Fruit fly (Drosophila melanogaster): ENCODE results near the gene CG18787.

CG18787 gene

DNA sequence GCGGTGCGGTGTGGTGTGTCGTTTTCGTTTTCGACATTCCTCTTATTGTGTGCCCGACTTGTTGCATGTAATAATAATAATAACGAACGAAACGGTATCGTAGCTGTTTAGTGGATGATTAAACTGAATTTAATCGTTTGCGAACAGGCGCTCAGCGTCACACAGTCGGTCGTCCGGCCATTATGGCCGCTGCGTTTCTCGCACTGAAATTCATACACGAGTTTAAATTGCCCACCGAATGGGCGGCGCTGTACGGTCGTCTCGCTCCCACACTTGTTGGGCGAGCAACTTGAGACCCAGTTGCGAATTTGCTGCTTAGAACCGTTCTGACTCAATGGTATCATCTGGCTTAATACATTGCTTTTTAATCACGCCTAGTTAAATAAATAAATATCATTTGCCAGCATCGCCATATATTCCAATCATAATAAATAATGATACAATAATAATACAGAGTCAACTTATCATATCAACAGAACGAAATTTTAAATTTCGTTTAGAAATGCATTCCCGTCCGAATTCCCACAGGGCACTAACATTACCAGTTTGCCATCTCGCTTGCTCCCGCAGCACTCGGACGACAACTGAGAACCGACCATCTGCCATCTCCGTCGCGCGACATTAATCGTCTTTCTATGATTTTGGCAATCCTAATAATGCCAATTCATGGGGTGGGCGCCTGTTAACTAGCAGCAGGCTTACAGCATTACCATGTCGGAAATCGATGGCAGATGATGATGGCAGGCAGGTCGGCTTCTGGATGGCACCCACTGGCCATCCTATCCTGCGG lies 11.9 kb upstream of the CG18787 start (continued):
- peak; percentile 89 for TF ChIP-seq HmgZ (tag; optimal IDR thresholded peaks at IDR 0.05)
- no peak for TF ChIP-seq B-H1 (GFP tag; IDR thresholded peaks at IDR 0.05)
- TF ChIP-seq CG14860 (GFP tag; IDR thresholded peaks at IDR 0.05; ENCODE audit: partially characterized antibody), result no peak
- peak; percentile 95 for TF ChIP-seq NfI (GFP tag; optimal IDR thresholded peaks at IDR 0.05)
- TF ChIP-seq sens (GFP tag), result peak; percentile 97
- peak; percentile 32 for TF ChIP-seq CG17186 (GFP tag; optimal IDR thresholded peaks at IDR 0.05)
- TF ChIP-seq CG12104 (GFP tag; optimal IDR thresholded peaks at IDR 0.05), result peak; percentile 68
- no peak for TF ChIP-seq hth (optimal IDR thresholded peaks at IDR 0.05)
- TF ChIP-seq Ptx1 (GFP tag; IDR thresholded peaks at IDR 0.05), result no peak
- TF ChIP-seq bbx (GFP tag; IDR thresholded peaks at IDR 0.05; ENCODE audit: partially characterized antibody), result no peak
- TF ChIP-seq ftz-f1 (GFP tag; optimal IDR thresholded peaks at IDR 0.05), result no peak
- TF ChIP-seq prd (optimal IDR thresholded peaks at IDR 0.05), result no peak
- no peak for TF ChIP-seq prd (GFP tag; IDR thresholded peaks at IDR 0.05)
- TF ChIP-seq amos (GFP tag; IDR thresholded peaks at IDR 0.05; ENCODE audit: partially characterized antibody), result no peak
- TF ChIP-seq Atf3 (GFP tag; optimal IDR thresholded peaks at IDR 0.05), result peak; percentile 53
- TF ChIP-seq run (tag; optimal IDR thresholded peaks at IDR 0.05), result peak; percentile 27
- TF ChIP-seq fru (optimal IDR thresholded peaks at IDR 0.05), result no peak
- no peak for TF ChIP-seq esg (GFP tag; conservative IDR thresholded peaks at IDR 0.05)
- no peak for TF ChIP-seq CG6689 (GFP tag; IDR thresholded peaks at IDR 0.05)
- TF ChIP-seq seq (GFP tag; IDR thresholded peaks at IDR 0.05), result no peak
- TF ChIP-seq sc (optimal IDR thresholded peaks at IDR 0.05), result no peak
- peak; percentile 75 for TF ChIP-seq sc (GFP tag; optimal IDR thresholded peaks at IDR 0.05)
- TF ChIP-seq nerfin-1 (tag; optimal IDR thresholded peaks at IDR 0.05), result peak; percentile 42
- TF ChIP-seq CG4328 (GFP tag; optimal IDR thresholded peaks at IDR 0.05), result peak; percentile 94
- peak; percentile 94 for TF ChIP-seq CG9817 (tag; optimal IDR thresholded peaks at IDR 0.05)
- no peak for TF ChIP-seq CG11247 (GFP tag; IDR thresholded peaks at IDR 0.05)
- no peak for TF ChIP-seq ara (GFP tag; IDR thresholded peaks at IDR 0.05)
- peak; percentile 92 for TF ChIP-seq CG1603 (tag; optimal IDR thresholded peaks at IDR 0.05)
- no peak for TF ChIP-seq Adf1 (GFP tag; IDR thresholded peaks at IDR 0.05)
- no peak for TF ChIP-seq CG2889 (GFP tag; IDR thresholded peaks at IDR 0.05)
- TF ChIP-seq Elba2 (GFP tag; optimal IDR thresholded peaks at IDR 0.05), result no peak
- no peak for TF ChIP-seq pb (GFP tag; optimal IDR thresholded peaks at IDR 0.05)
- no peak for TF ChIP-seq cad (GFP tag; optimal IDR thresholded peaks at IDR 0.05)
- peak; percentile 81 for TF ChIP-seq mam (GFP tag; optimal IDR thresholded peaks at IDR 0.05)
- TF ChIP-seq CG6813 (GFP tag; optimal IDR thresholded peaks at IDR 0.05), result peak; percentile 86
- TF ChIP-seq Neu2 (GFP tag; optimal IDR thresholded peaks at IDR 0.05; ENCODE audit: borderline replicate concordance), result no peak
- no peak for TF ChIP-seq CG10959 (GFP tag; IDR thresholded peaks at IDR 0.05)
- no peak for TF ChIP-seq ken (GFP tag; IDR thresholded peaks at IDR 0.05)
- no peak for TF ChIP-seq chm (GFP tag; IDR thresholded peaks at IDR 0.05)
- TF ChIP-seq Hsf (GFP tag; optimal IDR thresholded peaks at IDR 0.05), result peak; percentile 86
- no peak for TF ChIP-seq CG14014 (GFP tag; IDR thresholded peaks at IDR 0.05)
- peak; percentile 79 for TF ChIP-seq Six4 (GFP tag; optimal IDR thresholded peaks at IDR 0.05)
- peak; percentile 83 for TF ChIP-seq tap (tag; optimal IDR thresholded peaks at IDR 0.05)
- TF ChIP-seq CG31388 (GFP tag; optimal IDR thresholded peaks at IDR 0.05), result peak; percentile 43
- TF ChIP-seq ttk (GFP tag; IDR thresholded peaks at IDR 0.05), result no peak
- TF ChIP-seq crp (GFP tag; optimal IDR thresholded peaks at IDR 0.05), result peak in 1 of 2 experiments; percentile 68
- peak; percentile 73 for TF ChIP-seq CG3995 (GFP tag; optimal IDR thresholded peaks at IDR 0.05)
- TF ChIP-seq hb (GFP tag; IDR thresholded peaks at IDR 0.05; ENCODE audit: partially characterized antibody), result no peak
- TF ChIP-seq ham (GFP tag; IDR thresholded peaks at IDR 0.05), result no peak
- TF ChIP-seq MBD-R2 (GFP tag; IDR thresholded peaks at IDR 0.05), result no peak
- peak; percentile 64 for TF ChIP-seq CG6254 (GFP tag; optimal IDR thresholded peaks at IDR 0.05)
- no peak for TF ChIP-seq Dbx (GFP tag; IDR thresholded peaks at IDR 0.05)

Data from whole organism, embryonic.